Worm (Caenorhabditis elegans): ENCODE results near the gene aat-2.

The aat-2 gene

DNA sequence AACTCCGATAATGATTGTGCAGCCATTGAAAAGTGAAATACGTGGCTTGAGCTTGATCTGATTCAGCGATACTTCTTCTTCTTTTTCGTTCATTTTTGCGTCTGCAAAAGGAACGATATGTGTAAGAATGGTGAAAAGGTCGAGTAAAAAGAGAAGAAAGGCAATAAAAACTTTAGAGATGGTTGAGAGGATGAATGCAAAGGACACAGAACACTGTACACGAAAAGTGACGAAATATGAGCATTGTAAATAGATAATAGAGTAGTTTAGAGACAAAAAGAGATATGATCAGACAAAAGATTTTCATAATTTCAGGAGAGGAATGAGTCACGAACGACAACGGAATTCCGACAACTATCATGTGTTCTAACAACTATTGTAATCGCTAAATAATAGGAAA lies at the start of gene aat-2:
TSS of gene aat-2 (minus strand) at position 101 of the 400 bp plus-strand sequence.
- TF ChIP-seq sem-2 (GFP tag; optimal IDR thresholded peaks at IDR 0.05) (no peak), sptf-1 (tag; optimal IDR thresholded peaks at IDR 0.05) (no peak), unc-62 (GFP tag; optimal IDR thresholded peaks at IDR 0.05) (no peak), mls-2 (tag; optimal IDR thresholded peaks at IDR 0.05) (no peak), drap-1 (GFP tag; optimal IDR thresholded peaks at IDR 0.05) (no peak), nhr-2 (tag; optimal IDR thresholded peaks at IDR 0.05) (no peak), ces-1 (GFP tag; optimal IDR thresholded peaks at IDR 0.05) (no peak), mab-5 (tag; optimal IDR thresholded peaks at IDR 0.05) (no peak), bed-3 (GFP tag; optimal IDR thresholded peaks at IDR 0.05) (no peak), elt-3 (tag; optimal IDR thresholded peaks at IDR 0.05) (no peak), pha-4 (tag; optimal IDR thresholded peaks at IDR 0.05) (no peak), M03D4.4 (tag; optimal IDR thresholded peaks at IDR 0.05) (no peak), ceh-43 (GFP tag; optimal IDR thresholded peaks at IDR 0.05) (no peak), mep-1 (tag; optimal IDR thresholded peaks at IDR 0.05) (no peak)

DNA sequence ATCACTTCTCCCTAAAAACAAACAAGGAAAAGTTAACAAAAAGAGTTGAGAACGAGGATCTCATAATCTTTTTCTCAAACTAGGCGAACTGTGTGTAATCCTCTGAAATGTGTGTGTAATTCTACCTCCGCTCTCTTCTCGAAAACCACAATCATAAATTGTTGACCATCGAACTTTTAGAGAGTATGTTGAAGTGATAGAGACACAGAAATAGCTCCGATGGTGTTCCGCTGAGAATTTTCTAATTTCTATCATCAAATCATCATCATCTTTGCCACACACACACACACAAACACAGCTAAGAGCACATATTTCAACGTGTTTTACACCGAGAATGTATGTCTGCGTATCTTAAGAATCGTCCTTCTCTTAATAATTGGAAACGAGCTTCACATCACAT lies 49.4 kb upstream of the aat-2 start:
- TF ChIP-seq zip-8 (tag; optimal IDR thresholded peaks at IDR 0.05) (no peak), pha-4 (tag; optimal IDR thresholded peaks at IDR 0.05) (peak; percentile 12), hlh-1 (tag; optimal IDR thresholded peaks at IDR 0.05) (no peak), nhr-12 (tag; optimal IDR thresholded peaks at IDR 0.05) (no peak), unc-62 (GFP tag; optimal IDR thresholded peaks at IDR 0.05) (peak; percentile 18), unc-120 (tag; optimal IDR thresholded peaks at IDR 0.05; ENCODE audit: poor library complexity, severe bottlenecking) (peak; percentile 49)

DNA sequence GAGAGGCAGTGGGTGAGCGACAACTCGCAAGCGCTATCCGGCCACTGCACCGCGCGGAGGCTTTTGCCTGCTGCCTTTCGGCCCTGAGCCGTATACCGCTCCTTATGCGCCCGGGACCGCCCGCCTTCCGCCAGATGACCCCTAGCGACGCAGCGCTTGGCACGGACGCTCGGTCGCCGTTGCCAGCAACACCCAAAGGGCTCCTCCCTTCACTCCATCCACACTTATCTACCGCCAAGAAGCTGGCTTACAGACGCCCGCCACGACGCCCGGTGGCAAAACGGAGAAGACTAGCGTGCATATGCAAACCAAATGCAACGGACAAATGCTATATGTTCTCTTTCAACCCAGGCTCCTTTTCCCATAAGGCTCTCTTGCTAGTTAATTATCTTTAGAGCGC lies 47.2 kb upstream of the aat-2 start:
- no peak for TF ChIP-seq lin-32 (GFP tag; optimal IDR thresholded peaks at IDR 0.05)
- TF ChIP-seq unc-62 (GFP tag; optimal IDR thresholded peaks at IDR 0.05), result no peak
- peak; percentile 61 for TF ChIP-seq sptf-1 (tag; optimal IDR thresholded peaks at IDR 0.05)
- no peak for TF ChIP-seq nhr-237 (tag; optimal IDR thresholded peaks at IDR 0.05)
- TF ChIP-seq unc-39 (tag; optimal IDR thresholded peaks at IDR 0.05), result no peak
- no peak for TF ChIP-seq nhr-76 (tag; optimal IDR thresholded peaks at IDR 0.05)
- TF ChIP-seq ces-1 (GFP tag; optimal IDR thresholded peaks at IDR 0.05), result peak; percentile 59
- TF ChIP-seq ceh-83 (GFP tag; optimal IDR thresholded peaks at IDR 0.05), result peak; percentile 25
- TF ChIP-seq elt-1 (tag; optimal IDR thresholded peaks at IDR 0.05; ENCODE audit: borderline replicate concordance, insufficient read depth), result no peak
- TF ChIP-seq drap-1 (GFP tag; optimal IDR thresholded peaks at IDR 0.05), result peak; percentile 29
- TF ChIP-seq mls-2 (tag; optimal IDR thresholded peaks at IDR 0.05), result peak; percentile 19
- TF ChIP-seq unc-120 (tag; optimal IDR thresholded peaks at IDR 0.05; ENCODE audit: poor library complexity, severe bottlenecking), result no peak
- TF ChIP-seq M03D4.4 (tag; optimal IDR thresholded peaks at IDR 0.05), result peak; percentile 31
- no peak for TF ChIP-seq lin-13 (tag; optimal IDR thresholded peaks at IDR 0.05)
- peak; percentile 24 for TF ChIP-seq ceh-43 (GFP tag; optimal IDR thresholded peaks at IDR 0.05)
- TF ChIP-seq sem-2 (GFP tag; optimal IDR thresholded peaks at IDR 0.05), result no peak
- TF ChIP-seq bed-3 (GFP tag; optimal IDR thresholded peaks at IDR 0.05), result peak; percentile 6
- TF ChIP-seq cnd-1 (tag; optimal IDR thresholded peaks at IDR 0.05), result peak; percentile 1

DNA sequence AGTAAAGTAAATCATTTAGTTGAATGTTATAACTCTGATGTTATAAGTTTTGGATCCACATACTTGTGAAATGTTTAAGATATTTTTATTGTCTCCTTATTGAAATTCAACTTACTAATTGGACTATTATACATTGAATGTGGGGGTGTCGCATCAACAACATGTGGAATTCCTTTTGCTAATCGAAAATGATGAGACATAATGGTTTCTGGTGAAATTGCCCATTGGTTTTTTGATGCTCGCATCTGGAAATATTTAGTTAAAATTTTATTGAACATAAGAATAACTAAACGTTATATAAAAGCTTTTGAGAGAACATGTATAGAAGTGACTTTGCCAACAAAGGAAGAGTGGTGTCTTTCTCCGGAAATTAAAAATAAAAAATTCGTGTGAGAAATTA lies 45.8 kb upstream of the aat-2 start, which contains the start of gene ZK682.7:
TSS of gene ZK682.7 (minus strand) at position 247 of the 400 bp plus-strand sequence.
- TF ChIP-seq nhr-76 (tag; optimal IDR thresholded peaks at IDR 0.05) (no peak), drap-1 (GFP tag; optimal IDR thresholded peaks at IDR 0.05) (no peak), M03D4.4 (tag; optimal IDR thresholded peaks at IDR 0.05) (no peak), bed-3 (GFP tag; optimal IDR thresholded peaks at IDR 0.05) (no peak), pha-4 (tag; optimal IDR thresholded peaks at IDR 0.05) (no peak), mep-1 (tag; optimal IDR thresholded peaks at IDR 0.05) (no peak), snpc-4 (tag; optimal IDR thresholded peaks at IDR 0.05) (no peak), unc-120 (tag; optimal IDR thresholded peaks at IDR 0.05; ENCODE audit: poor library complexity, severe bottlenecking) (no peak), ztf-11 (tag; optimal IDR thresholded peaks at IDR 0.05) (no peak), elt-1 (tag; optimal IDR thresholded peaks at IDR 0.05; ENCODE audit: borderline replicate concordance, insufficient read depth) (no peak), blmp-1 (tag; optimal IDR thresholded peaks at IDR 0.05) (no peak), sem-2 (GFP tag; optimal IDR thresholded peaks at IDR 0.05) (no peak), unc-62 (GFP tag; optimal IDR thresholded peaks at IDR 0.05) (no peak), mls-2 (tag; optimal IDR thresholded peaks at IDR 0.05) (no peak), lin-13 (tag; optimal IDR thresholded peaks at IDR 0.05) (no peak), nhr-237 (tag; optimal IDR thresholded peaks at IDR 0.05) (no peak), nhr-12 (tag; optimal IDR thresholded peaks at IDR 0.05) (no peak), ceh-39 (tag; optimal IDR thresholded peaks at IDR 0.05) (no peak)

DNA sequence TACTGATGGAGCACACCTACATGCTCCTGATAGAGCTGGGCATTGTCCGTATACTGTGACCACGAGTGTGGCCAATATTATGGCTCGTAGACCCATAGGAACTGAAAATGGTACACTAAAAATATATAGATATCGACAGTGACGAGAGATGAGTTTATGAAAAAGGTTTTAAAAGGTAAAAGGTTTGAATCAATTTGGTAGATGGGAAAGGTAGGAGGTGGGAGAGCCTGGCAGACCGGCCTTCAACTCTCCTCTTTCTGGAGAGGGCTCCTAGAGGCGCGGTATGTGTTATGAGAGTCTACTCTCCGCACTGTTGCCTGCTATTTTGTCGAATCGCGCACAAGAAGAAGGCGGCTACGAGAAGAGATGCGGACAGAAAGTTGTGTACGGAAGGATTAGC lies 41.3 kb upstream of the aat-2 start, which contains the start of gene lron-2:
TSS of gene lron-2 (minus strand) at position 101 of the 400 bp plus-strand sequence.
- TF ChIP-seq bed-3 (GFP tag; optimal IDR thresholded peaks at IDR 0.05) (no peak), elt-1 (tag; optimal IDR thresholded peaks at IDR 0.05; ENCODE audit: borderline replicate concordance, insufficient read depth) (no peak), mep-1 (tag; optimal IDR thresholded peaks at IDR 0.05) (no peak), ces-1 (GFP tag; optimal IDR thresholded peaks at IDR 0.05) (no peak), mls-2 (tag; optimal IDR thresholded peaks at IDR 0.05) (no peak), M03D4.4 (tag; optimal IDR thresholded peaks at IDR 0.05) (no peak), lsy-2 (tag; optimal IDR thresholded peaks at IDR 0.05) (no peak), ceh-83 (GFP tag; optimal IDR thresholded peaks at IDR 0.05) (no peak), pha-4 (tag; optimal IDR thresholded peaks at IDR 0.05) (no peak), nhr-76 (tag; optimal IDR thresholded peaks at IDR 0.05) (no peak), hlh-1 (tag; optimal IDR thresholded peaks at IDR 0.05) (no peak), cnd-1 (tag; optimal IDR thresholded peaks at IDR 0.05) (no peak), ztf-11 (tag; optimal IDR thresholded peaks at IDR 0.05) (no peak), blmp-1 (tag; optimal IDR thresholded peaks at IDR 0.05) (no peak)

Data from whole organism, mixed stage, embryonic.